Worm (Caenorhabditis elegans) whole organism, mixed stage, embryonic: Measurements from ENCODE around the gene fbxb-42.

Experiments used
- ces-1 ChIP-seq: fragments of 150-350 bp; optimal IDR thresholded peaks from 2 replicates; lab custom pipeline; 2014; ENCODE audit warnings: missing biosample characterization, missing genetic modification reagents, missing genetic modification characterization
- ham-2 ChIP-seq: fragments of 200-800 bp; sonication (Bioruptor generic); optimal IDR thresholded peaks from 2 replicates; lab custom pipeline; 2018; ENCODE audit warnings: mild to moderate bottlenecking, missing genetic modification characterization, missing compliant biosample characterization

DNA sequence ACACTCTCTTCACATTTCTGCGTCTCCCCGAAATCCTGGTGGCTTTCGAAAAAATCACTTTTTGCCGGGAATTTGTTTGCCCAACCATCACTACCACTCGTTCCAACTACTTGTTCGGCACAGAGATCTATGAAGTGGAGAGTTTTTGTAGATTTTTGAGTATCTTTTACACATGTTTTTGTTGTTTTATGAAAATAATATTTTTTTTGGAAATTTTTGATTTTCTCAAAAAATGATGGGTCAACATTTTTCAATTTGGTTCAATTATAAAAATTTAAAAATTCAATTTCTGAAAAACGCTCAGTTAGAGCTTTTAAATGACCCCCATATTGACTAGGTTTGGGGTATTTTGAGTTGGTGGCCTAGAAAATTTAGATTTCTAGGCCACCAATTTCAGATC lies 11.9 kb upstream of the fbxb-42 start, which contains the start of gene Y51H7BR.7:
- TF ChIP-seq ces-1 (GFP tag; lab: Kevin White, UChicago) (no peak), ham-2 (GFP tag; lab: Kevin White, UChicago) (no peak)
